Worm (Caenorhabditis elegans): Measurements from ENCODE around the gene ifbp-1.

DNA sequence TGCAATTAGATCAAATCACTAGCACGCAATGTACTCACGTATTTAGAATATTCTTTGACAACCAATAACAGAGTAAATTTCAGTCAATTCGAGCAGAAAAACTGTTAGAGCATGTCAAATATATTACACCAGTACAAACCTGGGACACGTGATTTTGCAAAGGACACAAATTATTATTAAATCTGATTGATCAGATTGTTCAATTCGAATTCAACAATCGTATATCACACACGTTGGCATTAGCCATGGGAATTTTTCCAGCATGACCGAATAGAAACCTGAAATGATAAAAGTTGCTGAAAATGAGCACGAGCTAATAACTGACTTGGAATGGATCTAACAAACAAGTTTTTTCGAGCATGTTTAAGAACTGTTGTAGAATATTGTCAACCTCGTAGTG, 43.0 kb upstream of the ifbp-1 start, which contains the start of gene srv-9:
- TF ChIP-seq W03F9.2 (tag; optimal IDR thresholded peaks at IDR 0.05) (no peak), him-1 (tag; optimal IDR thresholded peaks at IDR 0.05) (no peak), dao-5 (tag; optimal IDR thresholded peaks at IDR 0.05) (no peak)
